Worm (Caenorhabditis elegans): ENCODE measurements around the gene ugt-18.
A peak's percentile ranks its signal among the peaks of the same experiment; 100 is the strongest.

ugt-18 gene

ce11 chrV:12800171-12800570 lies 19.9 kb upstream of the ugt-18 start, which contains the start of gene ugt-3:
Gene ugt-3, minus strand, starts transcription at chrV:12800271.
- no peak for TF ChIP-seq dao-5 (tag; optimal IDR thresholded peaks at IDR 0.05)
- no peak for TF ChIP-seq him-1 (tag; optimal IDR thresholded peaks at IDR 0.05)
- no peak for TF ChIP-seq W03F9.2 (tag; optimal IDR thresholded peaks at IDR 0.05)

- TF ChIP-seq dao-5 (tag; optimal IDR thresholded peaks at IDR 0.05) (no peak), him-1 (tag; optimal IDR thresholded peaks at IDR 0.05) (no peak), W03F9.2 (tag; optimal IDR thresholded peaks at IDR 0.05) (no peak)
Measured at ce11 chrV:12803274-12803673, 16.8 kb upstream of the ugt-18 start, which contains the start of gene srbc-45. Gene srbc-45, plus strand, starts transcription at chrV:12803574.

- TF ChIP-seq him-1 (tag; optimal IDR thresholded peaks at IDR 0.05): no peak
- TF ChIP-seq dao-5 (tag; optimal IDR thresholded peaks at IDR 0.05): no peak
- no peak for TF ChIP-seq W03F9.2 (tag; optimal IDR thresholded peaks at IDR 0.05)
Measured at ce11 chrV:12806190-12806589, 13.9 kb upstream of the ugt-18 start, which contains the start of gene ZC443.7. Gene ZC443.7, plus strand, starts transcription at chrV:12806490.

ce11 chrV:12809876-12810275 lies 10.2 kb upstream of the ugt-18 start, which contains the start of gene ZC443.1:
Gene ZC443.1, minus strand, starts transcription at chrV:12810080.
- TF ChIP-seq W03F9.2 (tag; optimal IDR thresholded peaks at IDR 0.05) (no peak), him-1 (tag; optimal IDR thresholded peaks at IDR 0.05) (no peak), dao-5 (tag; optimal IDR thresholded peaks at IDR 0.05) (no peak)

- TF ChIP-seq W03F9.2 (tag; optimal IDR thresholded peaks at IDR 0.05) (no peak), him-1 (tag; optimal IDR thresholded peaks at IDR 0.05) (no peak), dao-5 (tag; optimal IDR thresholded peaks at IDR 0.05) (no peak)
Measured at ce11 chrV:12811126-12811525, 8.9 kb upstream of the ugt-18 start, which contains the start of gene ZC443.2. Gene ZC443.2, minus strand, starts transcription at chrV:12811192.

- TF ChIP-seq him-1 (tag; optimal IDR thresholded peaks at IDR 0.05) (no peak), dao-5 (tag; optimal IDR thresholded peaks at IDR 0.05) (no peak), W03F9.2 (tag; optimal IDR thresholded peaks at IDR 0.05) (no peak)
Measured at ce11 chrV:12811810-12812209, 8.2 kb upstream of the ugt-18 start.

ce11 chrV:12814022-12814421 lies 6.0 kb upstream of the ugt-18 start, which contains the start of gene ZC443.3:
Gene ZC443.3, minus strand, starts transcription at chrV:12814122.
- TF ChIP-seq dao-5 (tag; optimal IDR thresholded peaks at IDR 0.05): no peak
- TF ChIP-seq W03F9.2 (tag; optimal IDR thresholded peaks at IDR 0.05): no peak
- no peak for TF ChIP-seq him-1 (tag; optimal IDR thresholded peaks at IDR 0.05)

- TF ChIP-seq him-1 (tag; optimal IDR thresholded peaks at IDR 0.05) (peak; percentile 83), W03F9.2 (tag; optimal IDR thresholded peaks at IDR 0.05) (no peak), dao-5 (tag; optimal IDR thresholded peaks at IDR 0.05) (no peak)
Measured at ce11 chrV:12814481-12814882, 5.6 kb upstream of the ugt-18 start.

ce11 chrV:12815386-12815785 lies 4.7 kb upstream of the ugt-18 start:
- TF ChIP-seq dao-5 (tag; optimal IDR thresholded peaks at IDR 0.05): no peak
- no peak for TF ChIP-seq W03F9.2 (tag; optimal IDR thresholded peaks at IDR 0.05)
- no peak for TF ChIP-seq him-1 (tag; optimal IDR thresholded peaks at IDR 0.05)

- TF ChIP-seq him-1 (tag; optimal IDR thresholded peaks at IDR 0.05) (no peak), W03F9.2 (tag; optimal IDR thresholded peaks at IDR 0.05) (no peak), dao-5 (tag; optimal IDR thresholded peaks at IDR 0.05) (no peak)
Measured at ce11 chrV:12816672-12817071, 3.4 kb upstream of the ugt-18 start.

ce11 chrV:12818486-12818885 lies 1.6 kb upstream of the ugt-18 start:
- TF ChIP-seq him-1 (tag; optimal IDR thresholded peaks at IDR 0.05) (no peak), W03F9.2 (tag; optimal IDR thresholded peaks at IDR 0.05) (no peak), dao-5 (tag; optimal IDR thresholded peaks at IDR 0.05) (no peak)

- no peak for TF ChIP-seq dao-5 (tag; optimal IDR thresholded peaks at IDR 0.05)
- peak; percentile 89 for TF ChIP-seq him-1 (tag; optimal IDR thresholded peaks at IDR 0.05)
- TF ChIP-seq W03F9.2 (tag; optimal IDR thresholded peaks at IDR 0.05): no peak
Measured at ce11 chrV:12819155-12819554, 905 bp upstream of the ugt-18 start.

ce11 chrV:12822065-12822464 lies 2.0 kb downstream of the ugt-18 start:
- TF ChIP-seq W03F9.2 (tag; optimal IDR thresholded peaks at IDR 0.05) (no peak), him-1 (tag; optimal IDR thresholded peaks at IDR 0.05) (no peak), dao-5 (tag; optimal IDR thresholded peaks at IDR 0.05) (no peak)

- TF ChIP-seq dao-5 (tag; optimal IDR thresholded peaks at IDR 0.05): no peak
- no peak for TF ChIP-seq him-1 (tag; optimal IDR thresholded peaks at IDR 0.05)
- no peak for TF ChIP-seq W03F9.2 (tag; optimal IDR thresholded peaks at IDR 0.05)
Measured at ce11 chrV:12824777-12825176, 4.7 kb downstream of the ugt-18 start, which contains the start of gene ugt-16. Gene ugt-16, plus strand, starts transcription at chrV:12825024.

ce11 chrV:12827219-12827618 lies 7.2 kb downstream of the ugt-18 start, which contains the start of gene ugt-15:
Gene ugt-15, plus strand, starts transcription at chrV:12827519.
- TF ChIP-seq him-1 (tag; optimal IDR thresholded peaks at IDR 0.05) (no peak), W03F9.2 (tag; optimal IDR thresholded peaks at IDR 0.05) (no peak), dao-5 (tag; optimal IDR thresholded peaks at IDR 0.05) (no peak)
